Fruit fly (Drosophila melanogaster) whole organism, embryonic: ENCODE measurements around the gene CG43078.

Source experiments
- Antp ChIP-seq: fragments of 200-800 bp; sonication (Bioruptor generic); optimal IDR thresholded peaks from 3 replicates; lab custom pipeline; 2016; ENCODE audit warnings: missing biosample characterization, missing genetic modification characterization
- Atf3 ChIP-seq: fragments of 200-800 bp; sonication (Bioruptor generic); optimal IDR thresholded peaks from 3 replicates; lab custom pipeline; 2016; ENCODE audit warnings: missing biosample characterization, missing genetic modification characterization
- BtbVII ChIP-seq: fragments of 200-800 bp; sonication (Bioruptor generic); optimal IDR thresholded peaks from 3 replicates; lab custom pipeline; 2017; ENCODE audit warnings: missing biosample characterization, mild to moderate bottlenecking, missing genetic modification characterization
- Bteb2 ChIP-seq: fragments of 200-800 bp; sonication (Bioruptor generic); optimal IDR thresholded peaks from 2 replicates; lab custom pipeline; 2016; ENCODE audit warnings: missing biosample characterization, missing genetic modification characterization
- CG10366 ChIP-seq: fragments of 200-800 bp; sonication (Bioruptor generic); IDR thresholded peaks from 2 replicates; pipeline ENCODE4 v1.3.6; 2022; ENCODE audit warnings: missing biosample characterization, missing genetic modification characterization
- CG10543 ChIP-seq: fragments of 200-800 bp; sonication (Bioruptor generic); optimal IDR thresholded peaks from 3 replicates; lab custom pipeline; 2017; ENCODE audit warnings: missing biosample characterization, mild to moderate bottlenecking, missing genetic modification characterization, moderate library complexity
- CG11456 ChIP-seq: fragments of 200-800 bp; sonication (Bioruptor generic); IDR thresholded peaks from 3 replicates; pipeline ENCODE4 v1.3.6; 2022; ENCODE audit warnings: missing biosample characterization, missing genetic modification characterization
- CG11723 ChIP-seq: fragments of 200-800 bp; sonication (Bioruptor generic); optimal IDR thresholded peaks from 2 replicates; lab custom pipeline; 2017; ENCODE audit warnings: missing biosample characterization, mild to moderate bottlenecking, missing genetic modification characterization
- CG12071 ChIP-seq: fragments of 200-800 bp; sonication (Bioruptor generic); optimal IDR thresholded peaks from 3 replicates; lab custom pipeline; 2018; ENCODE audit warnings: missing biosample characterization, mild to moderate bottlenecking, missing genetic modification characterization
- CG12659 ChIP-seq: fragments of 200-800 bp; sonication (Bioruptor generic); optimal IDR thresholded peaks from 3 replicates; lab custom pipeline; 2017; ENCODE audit warnings: mild to moderate bottlenecking, missing biosample characterization, missing genetic modification reagents, missing genetic modification characterization
- CG13296 ChIP-seq: fragments of 200-800 bp; sonication (Bioruptor generic); optimal IDR thresholded peaks from 3 replicates; lab custom pipeline; 2018; ENCODE audit warnings: missing biosample characterization, mild to moderate bottlenecking, missing genetic modification characterization
- CG13624 ChIP-seq: fragments of 200-800 bp; sonication (Bioruptor generic); optimal IDR thresholded peaks from 2 replicates; lab custom pipeline; 2016; ENCODE audit warnings: missing biosample characterization, missing genetic modification characterization
- CG14441 ChIP-seq: fragments of 200-800 bp; sonication (Bioruptor generic); IDR thresholded peaks from 2 replicates; pipeline ENCODE4 v1.3.6; 2022; ENCODE audit warnings: missing biosample characterization, missing genetic modification characterization
- CG17328 ChIP-seq: fragments of 200-800 bp; sonication (Bioruptor generic); IDR thresholded peaks from 2 replicates; pipeline ENCODE4 v1.3.6; 2022; ENCODE audit warnings: missing biosample characterization, missing genetic modification characterization
- CG18476 ChIP-seq: fragments of 200-800 bp; sonication (Bioruptor generic); optimal IDR thresholded peaks from 2 replicates; lab custom pipeline; 2016; ENCODE audit warnings: missing biosample characterization, mild to moderate bottlenecking, missing genetic modification characterization
- CG2120 ChIP-seq: fragments of 200-800 bp; sonication (Bioruptor generic); optimal IDR thresholded peaks from 3 replicates; lab custom pipeline; 2016; ENCODE audit warnings: missing biosample characterization, missing genetic modification characterization
- CG2712 ChIP-seq: fragments of 200-800 bp; optimal IDR thresholded peaks from 3 replicates; lab custom pipeline; 2019; ENCODE audit warnings: missing biosample characterization, mild to moderate bottlenecking, missing genetic modification characterization, moderate library complexity
- CG31224 ChIP-seq: fragments of 200-800 bp; sonication (Bioruptor generic); IDR thresholded peaks from 2 replicates; pipeline ENCODE4 v1.3.6; 2022; ENCODE audit warnings: missing biosample characterization, missing genetic modification characterization
- CG34224 ChIP-seq: fragments of 200-800 bp; sonication (Bioruptor generic); IDR thresholded peaks from 3 replicates; pipeline ENCODE4 v1.3.6; 2022; ENCODE audit warnings: missing biosample characterization, missing genetic modification characterization; ENCODE audit not compliant: partially characterized antibody
- CG34376 ChIP-seq: fragments of 200-800 bp; sonication (Bioruptor generic); optimal IDR thresholded peaks from 2 replicates; lab custom pipeline; 2018; ENCODE audit warnings: missing biosample characterization, mild to moderate bottlenecking, missing genetic modification characterization
- CG4404 ChIP-seq: fragments of 200-800 bp; sonication (Bioruptor generic); IDR thresholded peaks from 2 replicates; pipeline ENCODE4 v1.3.6; 2022; ENCODE audit warnings: missing biosample characterization, missing genetic modification characterization
- CG5953 ChIP-seq: fragments of 200-800 bp; sonication (Bioruptor generic); IDR thresholded peaks from 2 replicates; pipeline ENCODE4 v1.3.6; 2022; ENCODE audit warnings: missing biosample characterization, missing genetic modification characterization
- CG6689 ChIP-seq: fragments of 200-800 bp; sonication (Bioruptor generic); IDR thresholded peaks from 2 replicates; pipeline ENCODE4 v1.3.6; 2022; ENCODE audit warnings: missing biosample characterization, missing genetic modification characterization
- CG9437 ChIP-seq: fragments of 200-800 bp; sonication (Bioruptor generic); optimal IDR thresholded peaks from 2 replicates; lab custom pipeline; 2018; ENCODE audit warnings: missing biosample characterization, mild to moderate bottlenecking, missing genetic modification characterization
- CG9817 ChIP-seq: fragments of 200-800 bp; sonication (Bioruptor generic); optimal IDR thresholded peaks from 2 replicates; lab custom pipeline; 2018; ENCODE audit warnings: missing biosample characterization, mild to moderate bottlenecking, missing genetic modification characterization, moderate library complexity
- CG9876 ChIP-seq: fragments of 200-800 bp; sonication (Bioruptor generic); optimal IDR thresholded peaks from 2 replicates; lab custom pipeline; 2016; ENCODE audit warnings: missing biosample characterization, missing genetic modification characterization
- E2f2 ChIP-seq: fragments of 200-800 bp; sonication (Bioruptor generic); IDR thresholded peaks from 2 replicates; pipeline ENCODE4 v1.3.6; 2022; ENCODE audit warnings: missing biosample characterization, missing genetic modification characterization
- Ets65A ChIP-seq: fragments of 200-800 bp; sonication (Bioruptor generic); peaks from one replicate; lab custom pipeline; 2016; ENCODE audit warnings: missing biosample characterization, missing genetic modification characterization
- HLH3B ChIP-seq: fragments of 200-800 bp; sonication (Bioruptor generic); IDR thresholded peaks from 2 replicates; pipeline ENCODE4 v1.3.6; 2022; ENCODE audit warnings: missing biosample characterization, missing genetic modification characterization
- Lpt ChIP-seq: fragments of >200 bp; optimal IDR thresholded peaks from 2 replicates; lab custom pipeline; 2018; ENCODE audit warnings: missing biosample characterization, missing genetic modification characterization
- NC2α ChIP-seq: fragments of 200-800 bp; sonication (Bioruptor generic); optimal IDR thresholded peaks from 2 replicates; lab custom pipeline; 2016; ENCODE audit warnings: missing biosample characterization, missing genetic modification characterization
- Nf-YB ChIP-seq: fragments of 200-800 bp; sonication (Bioruptor generic); optimal IDR thresholded peaks from 3 replicates; lab custom pipeline; 2019; ENCODE audit warnings: missing biosample characterization, mild to moderate bottlenecking, missing genetic modification characterization, moderate library complexity
- Scr ChIP-seq: fragments of 200-800 bp; sonication (Bioruptor generic); IDR thresholded peaks from 2 replicates; pipeline ENCODE4 v1.3.6; 2022; ENCODE audit warnings: missing biosample characterization, missing genetic modification characterization; ENCODE audit not compliant: partially characterized antibody
- Side ChIP-seq: fragments of 200-800 bp; sonication (Bioruptor generic); optimal IDR thresholded peaks from 2 replicates; lab custom pipeline; 2016; ENCODE audit warnings: missing biosample characterization, missing genetic modification characterization
- Vsx1 ChIP-seq: fragments of 200-800 bp; sonication (Bioruptor generic); optimal IDR thresholded peaks from 2 replicates; lab custom pipeline; 2017; ENCODE audit warnings: missing biosample characterization, mild to moderate bottlenecking, missing genetic modification characterization, missing genetic modification reagents
- Xbp1 ChIP-seq: fragments of 200-800 bp; sonication (Bioruptor generic); optimal IDR thresholded peaks from 3 replicates; lab custom pipeline; 2016; ENCODE audit warnings: missing biosample characterization, mild to moderate bottlenecking, missing genetic modification characterization
- ab ChIP-seq: fragments of 200-800 bp; sonication (Bioruptor generic); optimal IDR thresholded peaks from 2 replicates; lab custom pipeline; 2016; ENCODE audit warnings: missing biosample characterization, missing genetic modification characterization
- bab2 ChIP-seq: fragments of 200-800 bp; sonication (Bioruptor generic); optimal IDR thresholded peaks from 2 replicates; lab custom pipeline; 2016; ENCODE audit warnings: missing biosample characterization, missing genetic modification characterization
- br ChIP-seq: fragments of >200 bp; optimal IDR thresholded peaks from 2 replicates; lab custom pipeline; 2017
- croc ChIP-seq: fragments of 200-800 bp; sonication (Bioruptor generic); conservative IDR thresholded peaks from 3 replicates; pipeline ENCODE4 v1.3.6; 2022; ENCODE audit warnings: missing biosample characterization, missing genetic modification characterization
- exex ChIP-seq: fragments of 200-800 bp; sonication (Bioruptor generic); optimal IDR thresholded peaks from 4 replicates; lab custom pipeline; 2018; ENCODE audit warnings: missing biosample characterization, mild to moderate bottlenecking, missing genetic modification characterization, moderate library complexity
- ftz-f1 ChIP-seq: fragments of 200-800 bp; sonication (Bioruptor generic); optimal IDR thresholded peaks from 2 replicates; lab custom pipeline; 2016; ENCODE audit warnings: missing biosample characterization, missing genetic modification characterization
- hbn ChIP-seq: fragments of 200-800 bp; sonication (Bioruptor generic); IDR thresholded peaks from 2 replicates; pipeline ENCODE4 v1.3.6; 2022; ENCODE audit warnings: missing biosample characterization, missing genetic modification characterization; ENCODE audit not compliant: partially characterized antibody
- hth ChIP-seq: fragments of >200 bp; optimal IDR thresholded peaks from 2 replicates; lab custom pipeline; 2017; ENCODE audit warnings: inconsistent platforms
- ind ChIP-seq: fragments of 200-800 bp; sonication (Bioruptor generic); optimal IDR thresholded peaks from 3 replicates; lab custom pipeline; 2016; ENCODE audit warnings: missing biosample characterization, missing genetic modification characterization
- jing ChIP-seq: fragments of 200-800 bp; sonication (Bioruptor generic); optimal IDR thresholded peaks from 2 replicates; lab custom pipeline; 2018; ENCODE audit warnings: missing biosample characterization, mild to moderate bottlenecking, missing genetic modification characterization
- luna ChIP-seq: fragments of 200-800 bp; sonication (Bioruptor generic); optimal IDR thresholded peaks from 2 replicates; lab custom pipeline; 2016; ENCODE audit warnings: missing biosample characterization, missing genetic modification characterization
- onecut ChIP-seq: fragments of 200-800 bp; sonication (Bioruptor generic); IDR thresholded peaks from 2 replicates; pipeline ENCODE4 v1.3.6; 2022; ENCODE audit warnings: missing biosample characterization, missing genetic modification characterization
- sd ChIP-seq: fragments of 200-800 bp; sonication (Bioruptor generic); optimal IDR thresholded peaks from 3 replicates; lab custom pipeline; 2018; ENCODE audit warnings: missing biosample characterization, mild to moderate bottlenecking, missing genetic modification characterization, moderate library complexity
- sim ChIP-seq: fragments of 200-800 bp; sonication (Bioruptor generic); IDR thresholded peaks from 2 replicates; pipeline ENCODE4 v1.3.6; 2022; ENCODE audit warnings: missing biosample characterization, missing genetic modification characterization
- toy ChIP-seq: fragments of 200-800 bp; sonication (Bioruptor generic); IDR thresholded peaks from 2 replicates; pipeline ENCODE4 v1.3.6; 2022; ENCODE audit warnings: missing biosample characterization, missing genetic modification characterization
- tup ChIP-seq: fragments of 200-800 bp; sonication (Bioruptor generic); optimal IDR thresholded peaks from 2 replicates; lab custom pipeline; 2016; ENCODE audit warnings: missing biosample characterization, mild to moderate bottlenecking, missing genetic modification characterization, moderate library complexity
- vfl ChIP-seq: fragments of 200-800 bp; sonication (Bioruptor generic); optimal IDR thresholded peaks from 2 replicates; lab custom pipeline; 2016; ENCODE audit warnings: missing biosample characterization, missing genetic modification characterization

The CG43078 gene

dm6 chr3L:8584086-8584485, 7.5 kb downstream of the CG43078 start (continued):
- TF ChIP-seq Atf3 (GFP tag; lab: Kevin White, UChicago) (no peak), exex (tag; lab: Kevin White, UChicago) (peak; percentile 6), ftz-f1 (GFP tag; lab: Kevin White, UChicago) (no peak), CG11723 (no peak), Ets65A (GFP tag; lab: Kevin White, UChicago) (no peak), CG18476 (peak; percentile 11), Vsx1 (no peak), CG9817 (tag; lab: Kevin White, UChicago) (peak; percentile 15), CG13296 (GFP tag; lab: Kevin White, UChicago) (peak; percentile 53), bab2 (GFP tag; lab: Kevin White, UChicago) (peak; percentile 28), Lpt (GFP tag; lab: Kevin White, UChicago) (no peak), toy (no peak), CG4404 (GFP tag; lab: Robert Waterston, UW) (no peak), ab (GFP tag; lab: Kevin White, UChicago) (no peak), CG14441 (GFP tag; lab: Robert Waterston, UW) (peak; percentile 23; the same call in 1 of the 2 replicates), CG2712 (no peak), croc (GFP tag; lab: Robert Waterston, UW) (no peak), jing (GFP tag; lab: Kevin White, UChicago) (no peak), Side (GFP tag; lab: Kevin White, UChicago) (peak; percentile 44), Scr (GFP tag; lab: Robert Waterston, UW) (no peak), ind (GFP tag; lab: Kevin White, UChicago) (no peak), CG5953 (GFP tag; lab: Robert Waterston, UW) (no peak), hth (lab: Kevin White, UChicago) (no peak), CG31224 (GFP tag; lab: Robert Waterston, UW) (no peak), Nf-YB (GFP tag; lab: Kevin White, UChicago) (no peak), E2f2 (no peak), hbn (GFP tag; lab: Robert Waterston, UW) (no peak), CG9437 (GFP tag; lab: Kevin White, UChicago) (no peak), CG10366 (no peak), onecut (GFP tag; lab: Robert Waterston, UW) (peak; percentile 23; the same call in 1 of the 2 replicates), sd (peak; percentile 41), CG6689 (GFP tag; lab: Robert Waterston, UW) (no peak), Antp (peak; percentile 16), CG2120 (peak; percentile 22), vfl (GFP tag; lab: Kevin White, UChicago) (no peak), CG10543 (GFP tag; lab: Kevin White, UChicago) (peak; percentile 15), CG17328 (GFP tag; lab: Robert Waterston, UW) (no peak), CG34376 (GFP tag; lab: Kevin White, UChicago) (no peak), NC2α (GFP tag; lab: Kevin White, UChicago) (peak; percentile 13), Xbp1 (GFP tag; lab: Kevin White, UChicago) (no peak), CG9876 (GFP tag; lab: Kevin White, UChicago) (no peak), CG12071 (GFP tag; lab: Kevin White, UChicago) (peak; percentile 75), HLH3B (GFP tag; lab: Robert Waterston, UW) (peak; percentile 44; the same call in 1 of the 2 replicates), br (no peak), sim (GFP tag; lab: Robert Waterston, UW) (no peak), Bteb2 (GFP tag; lab: Kevin White, UChicago) (no peak), CG12659 (GFP tag; lab: Kevin White, UChicago) (peak; percentile 2), CG11456 (GFP tag; lab: Robert Waterston, UW) (0 out of 3 replicates have a peak, but pooled peaks have one; percentile 41), luna (peak; percentile 8), BtbVII (peak; percentile 41), CG13624 (GFP tag; lab: Kevin White, UChicago) (peak; percentile 30), CG34224 (GFP tag; lab: Robert Waterston, UW) (no peak), tup (GFP tag; lab: Kevin White, UChicago) (peak; percentile 24)
